Worm (Caenorhabditis elegans) whole organism, mixed stage, embryonic: ENCODE measurements around the gene clec-73.
"Not testable (repeated sequence)": the region's sequence is repeated elsewhere in the genome, so short reads cannot be mapped to it uniquely, and the experiment has no call there.

Experiments used
- bed-3 ChIP-seq: fragments of 200-800 bp; sonication (Bioruptor generic); optimal IDR thresholded peaks from 3 replicates; lab custom pipeline; 2018; ENCODE audit warnings: mild to moderate bottlenecking, missing genetic modification characterization, moderate library complexity, missing compliant biosample characterization
- blmp-1 ChIP-seq: fragments of 150-350 bp; optimal IDR thresholded peaks from 2 replicates; lab custom pipeline; 2014; ENCODE audit warnings: missing biosample characterization, missing genetic modification characterization
- ceh-39 ChIP-seq: fragments of 150-350 bp; optimal IDR thresholded peaks from 2 replicates; lab custom pipeline; 2014; ENCODE audit warnings: missing biosample characterization, missing genetic modification characterization
- ceh-43 ChIP-seq: fragments of 200-800 bp; sonication (Bioruptor generic); optimal IDR thresholded peaks from 2 replicates; lab custom pipeline; 2018; ENCODE audit warnings: mild to moderate bottlenecking, missing genetic modification characterization, moderate library complexity, missing compliant biosample characterization
- ceh-83 ChIP-seq: fragments of 200-800 bp; sonication (Bioruptor generic); optimal IDR thresholded peaks from 2 replicates; lab custom pipeline; 2018; ENCODE audit warnings: mild to moderate bottlenecking, missing genetic modification characterization, missing compliant biosample characterization
- ces-1 ChIP-seq: fragments of 150-350 bp; optimal IDR thresholded peaks from 2 replicates; lab custom pipeline; 2014; ENCODE audit warnings: missing biosample characterization, missing genetic modification reagents, missing genetic modification characterization
- cnd-1 ChIP-seq: fragments of 200-800 bp; sonication (Bioruptor generic); optimal IDR thresholded peaks from 2 replicates; lab custom pipeline; 2018; ENCODE audit warnings: mild to moderate bottlenecking, missing genetic modification characterization, missing compliant biosample characterization
- elt-1 ChIP-seq: sonication (generic microtip); optimal IDR thresholded peaks from 2 replicates; lab custom pipeline; 2017; ENCODE audit warnings: missing genetic modification characterization, mild to moderate bottlenecking, missing compliant biosample characterization, antibody characterized with exemption, moderate library complexity, borderline replicate concordance; ENCODE audit not compliant: insufficient read depth
- elt-3 ChIP-seq: fragments of 150-350 bp; optimal IDR thresholded peaks from 2 replicates; lab custom pipeline; 2014; ENCODE audit warnings: missing biosample characterization, missing genetic modification characterization
- flh-1 ChIP-seq: fragments of 200-800 bp; sonication (Bioruptor generic); optimal IDR thresholded peaks from 2 replicates; lab custom pipeline; 2018; ENCODE audit warnings: mild to moderate bottlenecking, missing genetic modification characterization, moderate library complexity, missing compliant biosample characterization
- ham-2 ChIP-seq: fragments of 200-800 bp; sonication (Bioruptor generic); optimal IDR thresholded peaks from 2 replicates; lab custom pipeline; 2018; ENCODE audit warnings: mild to moderate bottlenecking, missing genetic modification characterization, missing compliant biosample characterization
- lin-13 ChIP-seq: fragments of 150-350 bp; optimal IDR thresholded peaks from 2 replicates; lab custom pipeline; 2014; ENCODE audit warnings: missing biosample characterization, missing genetic modification characterization
- lin-32 ChIP-seq: fragments of 200-800 bp; sonication (Bioruptor generic); optimal IDR thresholded peaks from 2 replicates; lab custom pipeline; 2018; ENCODE audit warnings: mild to moderate bottlenecking, missing genetic modification characterization, missing compliant biosample characterization
- lsy-2 ChIP-seq: fragments of 150-350 bp; optimal IDR thresholded peaks from 2 replicates; lab custom pipeline; 2014; ENCODE audit warnings: missing biosample characterization, missing genetic modification characterization
- mab-5 ChIP-seq: fragments of 150-350 bp; optimal IDR thresholded peaks from 2 replicates; lab custom pipeline; 2014; ENCODE audit warnings: missing biosample characterization, missing genetic modification characterization
- mls-2 ChIP-seq: sonication (generic microtip); optimal IDR thresholded peaks from 2 replicates; lab custom pipeline; 2016; ENCODE audit warnings: mild to moderate bottlenecking, missing genetic modification characterization, moderate library complexity, missing compliant biosample characterization
- nhr-12 ChIP-seq: fragments of 150-350 bp; optimal IDR thresholded peaks from 2 replicates; lab custom pipeline; 2014; ENCODE audit warnings: missing biosample characterization, missing genetic modification characterization
- nhr-237 ChIP-seq: fragments of 150-350 bp; optimal IDR thresholded peaks from 2 replicates; lab custom pipeline; 2014; ENCODE audit warnings: missing biosample characterization, missing genetic modification characterization
- nhr-28 ChIP-seq: fragments of 150-350 bp; optimal IDR thresholded peaks from 2 replicates; lab custom pipeline; 2014; ENCODE audit warnings: missing biosample characterization, missing genetic modification characterization
- nhr-76 ChIP-seq: sonication (generic microtip); optimal IDR thresholded peaks from 2 replicates; lab custom pipeline; 2017; ENCODE audit warnings: missing biosample characterization, missing genetic modification characterization
- pha-4 ChIP-seq: fragments of 150-350 bp; optimal IDR thresholded peaks from 2 replicates; lab custom pipeline; 2018; ENCODE audit warnings: missing biosample characterization, missing genetic modification reagents, missing genetic modification characterization
- sem-2 ChIP-seq: fragments of 200-800 bp; sonication (Bioruptor generic); optimal IDR thresholded peaks from 2 replicates; lab custom pipeline; 2018; ENCODE audit warnings: mild to moderate bottlenecking, missing genetic modification characterization, missing compliant biosample characterization
- snpc-4 ChIP-seq: fragments of 150-350 bp; optimal IDR thresholded peaks from 2 replicates; lab custom pipeline; 2014; ENCODE audit warnings: missing biosample characterization, missing genetic modification characterization
- sptf-1 ChIP-seq: sonication (generic microtip); optimal IDR thresholded peaks from 2 replicates; lab custom pipeline; 2017; ENCODE audit warnings: mild to moderate bottlenecking, missing genetic modification characterization, moderate library complexity, missing compliant biosample characterization
- tbx-8 ChIP-seq: fragments of 200-800 bp; sonication (Bioruptor generic); optimal IDR thresholded peaks from 2 replicates; lab custom pipeline; 2018; ENCODE audit warnings: mild to moderate bottlenecking, missing genetic modification characterization, moderate library complexity, missing compliant biosample characterization
- unc-120 ChIP-seq: sonication (generic microtip); optimal IDR thresholded peaks from 2 replicates; lab custom pipeline; 2017; ENCODE audit warnings: missing genetic modification characterization, missing compliant biosample characterization; ENCODE audit not compliant: poor library complexity, severe bottlenecking
- unc-39 ChIP-seq: fragments of 150-350 bp; optimal IDR thresholded peaks from 2 replicates; lab custom pipeline; 2014; ENCODE audit warnings: missing biosample characterization, missing genetic modification characterization
- unc-62 ChIP-seq: fragments of 150-350 bp; optimal IDR thresholded peaks from 2 replicates; lab custom pipeline; 2014; ENCODE audit warnings: missing biosample characterization, missing genetic modification reagents, missing genetic modification characterization
- zip-8 ChIP-seq: fragments of 150-350 bp; optimal IDR thresholded peaks from 2 replicates; lab custom pipeline; 2014; ENCODE audit warnings: missing biosample characterization, missing genetic modification characterization

Gene clec-73

ce11 chrIV:3941658-3942328 is 14.2 kb downstream of the clec-73 start, which contains the start of gene clec-174:
TSS of gene clec-174 (minus strand) at chrIV:3941708.
- no peak for TF ChIP-seq nhr-28 (tag; lab: Kevin White, UChicago)
- no peak for TF ChIP-seq unc-62
- no peak for TF ChIP-seq bed-3 (GFP tag; lab: Kevin White, UChicago)
- TF ChIP-seq elt-3 (tag; lab: Kevin White, UChicago) = no peak
- TF ChIP-seq unc-120 (tag; lab: Kevin White, UChicago) = no peak
- TF ChIP-seq sem-2 (GFP tag; lab: Kevin White, UChicago) = no peak
- TF ChIP-seq nhr-12 = no peak

- no peak for TF ChIP-seq mab-5
- TF ChIP-seq elt-1 (tag; lab: Kevin White, UChicago) = no peak
- no peak for TF ChIP-seq snpc-4 (tag; lab: Kevin White, UChicago)
- no peak for TF ChIP-seq nhr-12
- no peak for TF ChIP-seq ham-2 (GFP tag; lab: Kevin White, UChicago)
- no peak for TF ChIP-seq bed-3 (GFP tag; lab: Kevin White, UChicago)
- TF ChIP-seq nhr-28 (tag; lab: Kevin White, UChicago) = no peak
Measured at ce11 chrIV:3937097-3937496, 18.9 kb downstream of the clec-73 start, which contains the start of gene clec-71. TSS of gene clec-71 (plus strand) at chrIV:3937458.

ce11 chrIV:3932408-3932807 is 23.6 kb downstream of the clec-73 start, which contains the start of gene clec-70:
TSS of gene clec-70 (plus strand) at chrIV:3932708.
- not testable (repeated sequence) for TF ChIP-seq mls-2, unc-39, unc-62
- TF ChIP-seq, all 35 proteins: peak for 0; not testable (repeated sequence) for 35

- TF ChIP-seq ceh-43 (GFP tag; lab: Kevin White, UChicago) (no peak), mab-5 (no peak), ces-1 (GFP tag; lab: Kevin White, UChicago) (no peak), elt-1 (tag; lab: Kevin White, UChicago) (no peak), flh-1 (no peak), nhr-28 (tag; lab: Kevin White, UChicago) (no peak), nhr-12 (no peak), elt-3 (tag; lab: Kevin White, UChicago) (no peak), lin-32 (GFP tag; lab: Kevin White, UChicago) (no peak), cnd-1 (tag; lab: Kevin White, UChicago) (no peak), ceh-83 (GFP tag; lab: Kevin White, UChicago) (no peak), unc-120 (tag; lab: Kevin White, UChicago) (no peak), unc-39 (no peak), snpc-4 (tag; lab: Kevin White, UChicago) (no peak), zip-8 (tag; lab: Kevin White, UChicago) (no peak), lin-13 (tag; lab: Kevin White, UChicago) (no peak)
Measured at ce11 chrIV:3926117-3926516, 29.9 kb downstream of the clec-73 start, which contains the start of gene clec-68. TSS of gene clec-68 (plus strand) at chrIV:3926417.

ce11 chrIV:3921898-3922297 is 34.1 kb downstream of the clec-73 start, which contains the start of gene clec-67:
TSS of gene clec-67 (plus strand) at chrIV:3922165.
- TF ChIP-seq tbx-8 (GFP tag; lab: Kevin White, UChicago) = no peak

- TF ChIP-seq ceh-83 (GFP tag; lab: Kevin White, UChicago) (no peak), pha-4 (tag; lab: Kevin White, UChicago) (no peak), cnd-1 (tag; lab: Kevin White, UChicago) (no peak), nhr-76 (tag; lab: Kevin White, UChicago) (no peak), nhr-28 (tag; lab: Kevin White, UChicago) (no peak), ces-1 (GFP tag; lab: Kevin White, UChicago) (no peak), bed-3 (GFP tag; lab: Kevin White, UChicago) (no peak)
Measured at ce11 chrIV:3919506-3919905, 36.5 kb downstream of the clec-73 start, which contains the start of gene srz-19. TSS of gene srz-19 (plus strand) at chrIV:3919806.

- TF ChIP-seq blmp-1 = no peak
- no peak for TF ChIP-seq nhr-237 (tag; lab: Kevin White, UChicago)
- no peak for TF ChIP-seq unc-120 (tag; lab: Kevin White, UChicago)
- no peak for TF ChIP-seq ceh-39 (tag; lab: Kevin White, UChicago)
- no peak for TF ChIP-seq pha-4 (tag; lab: Kevin White, UChicago)
- no peak for TF ChIP-seq sptf-1 (tag; lab: Kevin White, UChicago)
- no peak for TF ChIP-seq unc-62
- no peak for TF ChIP-seq tbx-8 (GFP tag; lab: Kevin White, UChicago)
- no peak for TF ChIP-seq flh-1
- TF ChIP-seq lsy-2 = no peak
- TF ChIP-seq sem-2 (GFP tag; lab: Kevin White, UChicago) = no peak
- TF ChIP-seq ceh-43 (GFP tag; lab: Kevin White, UChicago) = no peak
- no peak for TF ChIP-seq cnd-1 (tag; lab: Kevin White, UChicago)
- TF ChIP-seq snpc-4 (tag; lab: Kevin White, UChicago) = no peak
- no peak for TF ChIP-seq nhr-76 (tag; lab: Kevin White, UChicago)
Measured at ce11 chrIV:3918160-3918559, 37.8 kb downstream of the clec-73 start, which contains the start of gene F56D6.23. TSS of gene F56D6.23 (plus strand) at chrIV:3918460.
